Worm (Caenorhabditis elegans) whole organism, young adult: ENCODE data around the gene K02C4.5.

ENCODE experiments used
- B0035.1 ChIP-seq: sonication (generic microtip); optimal IDR thresholded peaks from 2 replicates; lab custom pipeline; 2016; ENCODE audit warnings: missing genetic modification characterization, mild to moderate bottlenecking, missing compliant biosample characterization, missing genotype, missing genetic modification reagents
- D2030.7 ChIP-seq: fragments of 200-800 bp; sonication (Bioruptor generic); IDR thresholded peaks from 2 replicates; pipeline ENCODE4 v1.3.6; 2022; ENCODE audit warnings: missing genetic modification reagents, missing genetic modification characterization, missing compliant biosample characterization
- F33H1.4 ChIP-seq: fragments of 200-800 bp; sonication (Bioruptor generic); IDR thresholded peaks from 2 replicates; pipeline ENCODE4 v1.3.6; 2022; ENCODE audit warnings: missing genetic modification reagents, missing genetic modification characterization, missing compliant biosample characterization
- F39B2.1 ChIP-seq: fragments of 200-800 bp; sonication (Bioruptor generic); IDR thresholded peaks from 2 replicates; pipeline ENCODE4 v1.3.6; 2022; ENCODE audit warnings: missing genetic modification reagents, missing genetic modification characterization, missing compliant biosample characterization
- F57A8.1 ChIP-seq: fragments of 200-800 bp; sonication (Bioruptor generic); optimal IDR thresholded peaks from 2 replicates; lab custom pipeline; 2018; ENCODE audit warnings: mild to moderate bottlenecking, missing genetic modification characterization, moderate library complexity, missing compliant biosample characterization
- ZK185.1 ChIP-seq: sonication (generic microtip); optimal IDR thresholded peaks from 2 replicates; lab custom pipeline; 2016; ENCODE audit warnings: mild to moderate bottlenecking, missing genetic modification characterization, missing compliant biosample characterization; ENCODE audit not compliant: poor library complexity, severe bottlenecking
- bed-1 ChIP-seq: fragments of 200-800 bp; sonication (Bioruptor generic); IDR thresholded peaks from 2 replicates; pipeline ENCODE4 v1.3.6; 2022; ENCODE audit warnings: missing genetic modification reagents, missing genetic modification characterization, missing compliant biosample characterization
- bed-2 ChIP-seq: fragments of 200-800 bp; sonication (Bioruptor generic); IDR thresholded peaks from 2 replicates; pipeline ENCODE4 v1.3.6; 2022; ENCODE audit warnings: missing genetic modification reagents, missing genetic modification characterization, missing compliant biosample characterization
- ceh-40 ChIP-seq: fragments of 200-800 bp; sonication (Bioruptor generic); IDR thresholded peaks from 2 replicates; pipeline ENCODE4 v1.3.6; 2022; ENCODE audit warnings: missing genetic modification characterization, missing compliant biosample characterization
- ceh-58 ChIP-seq: fragments of 200-800 bp; sonication (Bioruptor generic); IDR thresholded peaks from 2 replicates; pipeline ENCODE4 v1.3.6; 2022; ENCODE audit warnings: missing genetic modification characterization, missing compliant biosample characterization
- chd-7 ChIP-seq: sonication (generic microtip); optimal IDR thresholded peaks from 2 replicates; lab custom pipeline; 2016; ENCODE audit warnings: mild to moderate bottlenecking, missing genetic modification characterization, moderate library complexity, missing compliant biosample characterization
- die-1 ChIP-seq: sonication (generic microtip); optimal IDR thresholded peaks from 2 replicates; lab custom pipeline; 2016; ENCODE audit warnings: missing genotype, mild to moderate bottlenecking, missing genetic modification characterization, missing compliant biosample characterization
- ets-4 ChIP-seq: fragments of 200-800 bp; sonication (Bioruptor generic); optimal IDR thresholded peaks from 2 replicates; lab custom pipeline; 2018; ENCODE audit warnings: mild to moderate bottlenecking, missing genetic modification characterization, missing compliant biosample characterization
- fkh-3 ChIP-seq: sonication (generic microtip); optimal IDR thresholded peaks from 2 replicates; lab custom pipeline; 2016; ENCODE audit warnings: mild to moderate bottlenecking, missing genetic modification characterization, missing compliant biosample characterization
- hlh-26 ChIP-seq: fragments of 200-800 bp; sonication (Bioruptor generic); conservative IDR thresholded peaks from 2 replicates; pipeline ENCODE4 v1.3.6; 2022; ENCODE audit warnings: missing genetic modification reagents, missing genetic modification characterization, missing compliant biosample characterization
- hsf-1 ChIP-seq: fragments of 200-800 bp; sonication (Bioruptor generic); IDR thresholded peaks from 2 replicates; pipeline ENCODE4 v1.3.6; 2022; ENCODE audit warnings: missing genetic modification reagents, missing genetic modification characterization, missing compliant biosample characterization
- let-526 ChIP-seq: fragments of 200-800 bp; sonication (Bioruptor generic); IDR thresholded peaks from 2 replicates; pipeline ENCODE4 v1.3.6; 2022; ENCODE audit warnings: missing genetic modification reagents, missing genetic modification characterization, missing compliant biosample characterization
- let-607 ChIP-seq, 2 experiments: fragments of 200-800 bp in 1 of 2; sonication (Bioruptor generic) in 1 of 2; sonication (generic microtip) in 1 of 2; optimal IDR thresholded peaks; 2 replicates each; lab custom pipeline; 2016 to 2018; ENCODE audit warnings: mild to moderate bottlenecking in 2 of 2, missing compliant biosample characterization in 2 of 2, missing genetic modification characterization in 2 of 2, moderate library complexity in 2 of 2, missing genotype in 1 of 2
- lin-26 ChIP-seq: fragments of 200-800 bp; sonication (Bioruptor generic); IDR thresholded peaks from 2 replicates; pipeline ENCODE4 v1.3.6; 2022; ENCODE audit warnings: missing genetic modification reagents, missing genetic modification characterization, missing compliant biosample characterization
- lin-40 ChIP-seq: sonication (generic microtip); optimal IDR thresholded peaks from 2 replicates; lab custom pipeline; 2016; ENCODE audit warnings: missing genetic modification characterization, mild to moderate bottlenecking, missing compliant biosample characterization, missing genotype, missing genetic modification reagents
- lin-54 ChIP-seq: fragments of 200-800 bp; sonication (Bioruptor generic); optimal IDR thresholded peaks from 2 replicates; lab custom pipeline; 2018; ENCODE audit warnings: mild to moderate bottlenecking, missing genetic modification characterization, missing compliant biosample characterization
- lsl-1 ChIP-seq: fragments of 200-800 bp; sonication (Bioruptor generic); optimal IDR thresholded peaks from 2 replicates; lab custom pipeline; 2018; ENCODE audit warnings: mild to moderate bottlenecking, missing genetic modification characterization, moderate library complexity, missing compliant biosample characterization
- lsy-27 ChIP-seq: sonication (generic microtip); optimal IDR thresholded peaks from 2 replicates; lab custom pipeline; 2017; ENCODE audit warnings: missing genetic modification characterization, mild to moderate bottlenecking, missing compliant biosample characterization, antibody characterized with exemption, missing genotype, borderline replicate concordance; ENCODE audit not compliant: insufficient read depth
- madf-10 ChIP-seq: sonication (generic microtip); optimal IDR thresholded peaks from 2 replicates; lab custom pipeline; 2016; ENCODE audit warnings: mild to moderate bottlenecking, missing genetic modification characterization, missing compliant biosample characterization
- madf-3 ChIP-seq: fragments of 200-800 bp; sonication (Bioruptor generic); IDR thresholded peaks from 2 replicates; pipeline ENCODE4 v1.3.6; 2022; ENCODE audit warnings: missing genetic modification reagents, missing genetic modification characterization, missing compliant biosample characterization
- madf-8 ChIP-seq: fragments of 200-800 bp; sonication (Bioruptor generic); conservative IDR thresholded peaks from 2 replicates; pipeline ENCODE4 v1.3.6; 2022; ENCODE audit warnings: missing genetic modification reagents, missing genetic modification characterization, missing compliant biosample characterization
- mcd-1 ChIP-seq: fragments of 200-800 bp; sonication (Bioruptor generic); IDR thresholded peaks from 2 replicates; pipeline ENCODE4 v1.3.6; 2022; ENCODE audit warnings: missing genetic modification reagents, missing genetic modification characterization, missing compliant biosample characterization
- mel-28 ChIP-seq: sonication (generic microtip); optimal IDR thresholded peaks from 2 replicates; lab custom pipeline; 2016; ENCODE audit warnings: borderline replicate concordance, mild to moderate bottlenecking, missing genetic modification characterization, missing compliant biosample characterization
- nfya-1 ChIP-seq: sonication (generic microtip); optimal IDR thresholded peaks from 2 replicates; lab custom pipeline; 2017; ENCODE audit warnings: antibody characterized with exemption, missing compliant biosample characterization, missing genetic modification characterization, borderline replicate concordance; ENCODE audit not compliant: insufficient read depth
- nfya-2 ChIP-seq: fragments of 200-800 bp; sonication (Bioruptor generic); IDR thresholded peaks from 2 replicates; pipeline ENCODE4 v1.3.6; 2022; ENCODE audit warnings: missing genetic modification reagents, missing genetic modification characterization, missing compliant biosample characterization
- nfyb-1 ChIP-seq: fragments of 200-800 bp; sonication (Bioruptor generic); IDR thresholded peaks from 2 replicates; pipeline ENCODE4 v1.3.6; 2022; ENCODE audit warnings: missing genetic modification reagents, missing genetic modification characterization, missing compliant biosample characterization
- nhr-120 ChIP-seq: fragments of 200-800 bp; sonication (Bioruptor generic); IDR thresholded peaks from 2 replicates; pipeline ENCODE4 v1.3.6; 2022; ENCODE audit warnings: missing genetic modification characterization, missing compliant biosample characterization
- nhr-80 ChIP-seq: sonication (generic microtip); optimal IDR thresholded peaks from 2 replicates; lab custom pipeline; 2016; ENCODE audit warnings: missing genetic modification characterization, missing compliant biosample characterization
- rpc-1 ChIP-seq, 2 experiments: fragments of 150-350 bp in 1 of 2; sonication (generic microtip) in 1 of 2; optimal IDR thresholded peaks; 2 replicates each; lab custom pipeline; 2014 to 2018; ENCODE audit warnings: missing biosample characterization in 1 of 2, missing genetic modification characterization in 1 of 2, missing genetic modification reagents in 1 of 2, missing genotype in 1 of 2
- snpc-3.4 ChIP-seq: sonication (generic microtip); optimal IDR thresholded peaks from 2 replicates; lab custom pipeline; 2017; ENCODE audit warnings: missing genetic modification characterization, mild to moderate bottlenecking, missing compliant biosample characterization, antibody characterized with exemption, moderate library complexity, missing genotype, missing genetic modification reagents
- snpc-4 ChIP-seq, 5 experiments: fragments of 150-350 bp in 1 of 5; sonication (generic microtip) in 4 of 5; optimal IDR thresholded peaks; 2 replicates each; lab custom pipeline; 2014 to 2018; ENCODE audit warnings: missing genetic modification characterization in 5 of 5, missing biosample characterization in 3 of 5, antibody characterized with exemption in 2 of 5, mild to moderate bottlenecking in 2 of 5, missing compliant biosample characterization in 2 of 5, missing genotype in 2 of 5, moderate library complexity in 2 of 5, missing genetic modification reagents in 1 of 5
- sptf-2 ChIP-seq: fragments of 200-800 bp; sonication (Bioruptor generic); optimal IDR thresholded peaks from 2 replicates; lab custom pipeline; 2018; ENCODE audit warnings: mild to moderate bottlenecking, missing genetic modification characterization, missing compliant biosample characterization
- tbx-9 ChIP-seq: sonication (generic microtip); optimal IDR thresholded peaks from 2 replicates; lab custom pipeline; 2016; ENCODE audit warnings: borderline replicate concordance, missing genetic modification characterization, inconsistent platforms, missing compliant biosample characterization
- xnd-1 ChIP-seq: sonication (generic microtip); optimal IDR thresholded peaks from 2 replicates; lab custom pipeline; 2016; ENCODE audit warnings: missing genotype, missing genetic modification reagents, missing genetic modification characterization, missing compliant biosample characterization
- zfh-2 ChIP-seq: fragments of 200-800 bp; sonication (Bioruptor generic); conservative IDR thresholded peaks from 2 replicates; pipeline ENCODE4 v1.3.6; 2022; ENCODE audit warnings: missing genetic modification reagents, missing genetic modification characterization, missing compliant biosample characterization
- zim-3 ChIP-seq: sonication (generic microtip); optimal IDR thresholded peaks from 2 replicates; lab custom pipeline; 2017; ENCODE audit warnings: mild to moderate bottlenecking, missing genetic modification characterization, moderate library complexity, missing compliant biosample characterization
- ztf-22 ChIP-seq: fragments of 200-800 bp; sonication (Bioruptor generic); optimal IDR thresholded peaks from 2 replicates; lab custom pipeline; 2018; ENCODE audit warnings: mild to moderate bottlenecking, missing genetic modification characterization, moderate library complexity, missing compliant biosample characterization

Gene K02C4.5

DNA sequence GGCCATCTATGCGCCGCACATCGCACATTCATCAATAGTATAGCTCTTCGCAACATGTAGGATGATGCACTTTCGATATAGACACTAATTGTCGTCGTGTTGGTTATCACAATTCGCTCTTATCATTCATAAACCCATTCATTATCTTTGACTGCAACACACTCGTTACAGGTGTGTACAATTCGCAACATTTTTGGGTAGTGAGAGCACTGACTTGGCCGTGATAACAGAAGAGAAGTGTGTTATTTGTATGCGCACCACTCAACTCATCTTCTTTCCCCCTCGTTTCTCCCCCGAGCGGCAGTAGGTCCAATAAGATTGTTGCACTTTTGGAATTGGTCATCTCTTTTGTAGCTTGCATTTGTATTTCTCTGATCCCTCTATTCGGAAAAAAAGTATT lies 49.1 kb downstream of the K02C4.5 start:
- peak; percentile 73 for TF ChIP-seq ets-4 (GFP tag; lab: Kevin White, UChicago)
- no peak for TF ChIP-seq lsy-27 (tag; lab: Kevin White, UChicago)
- TF ChIP-seq zfh-2 (GFP tag; lab: Robert Waterston, UW), result no peak
- no peak for TF ChIP-seq nfya-2 (GFP tag; lab: Robert Waterston, UW)
- no peak for TF ChIP-seq mel-28 (tag; lab: Kevin White, UChicago)
- TF ChIP-seq bed-2 (GFP tag; lab: Robert Waterston, UW), result no peak
- TF ChIP-seq nhr-120 (GFP tag; lab: Robert Waterston, UW), result no peak
- no peak for TF ChIP-seq fkh-3 (tag; lab: Kevin White, UChicago)
- no peak for TF ChIP-seq F57A8.1 (GFP tag; lab: Kevin White, UChicago)
- no peak for TF ChIP-seq ceh-58 (GFP tag; lab: Robert Waterston, UW)
- 0 out of 2 replicates have a peak, but pooled peaks have one; percentile 14 for TF ChIP-seq nfyb-1 (GFP tag; lab: Robert Waterston, UW)
- peak; percentile 95 for TF ChIP-seq nhr-80 (tag; lab: Kevin White, UChicago)
- no peak for TF ChIP-seq die-1 (tag; lab: Kevin White, UChicago)
- TF ChIP-seq ceh-40 (GFP tag; lab: Robert Waterston, UW), result no peak
- TF ChIP-seq B0035.1 (tag; lab: Kevin White, UChicago), result no peak

- TF ChIP-seq lin-54, result no peak
- TF ChIP-seq F39B2.1, result no peak
- TF ChIP-seq hsf-1 (GFP tag; lab: Robert Waterston, UW), result no peak
- TF ChIP-seq F33H1.4, result peak; percentile 63
- TF ChIP-seq D2030.7 (GFP tag; lab: Robert Waterston, UW), result no peak
- no peak for TF ChIP-seq bed-2 (GFP tag; lab: Robert Waterston, UW)
- no peak for TF ChIP-seq lin-26 (GFP tag; lab: Robert Waterston, UW)
- peak; percentile 70 for TF ChIP-seq lsl-1
- TF ChIP-seq ceh-58 (GFP tag; lab: Robert Waterston, UW), result no peak
- peak; percentile 55 for TF ChIP-seq xnd-1 (tag; lab: Kevin White, UChicago)
- no peak for TF ChIP-seq let-526
These were observed 49.6 kb downstream of the K02C4.5 start for ce11 chrII:8127794-8128193.

DNA sequence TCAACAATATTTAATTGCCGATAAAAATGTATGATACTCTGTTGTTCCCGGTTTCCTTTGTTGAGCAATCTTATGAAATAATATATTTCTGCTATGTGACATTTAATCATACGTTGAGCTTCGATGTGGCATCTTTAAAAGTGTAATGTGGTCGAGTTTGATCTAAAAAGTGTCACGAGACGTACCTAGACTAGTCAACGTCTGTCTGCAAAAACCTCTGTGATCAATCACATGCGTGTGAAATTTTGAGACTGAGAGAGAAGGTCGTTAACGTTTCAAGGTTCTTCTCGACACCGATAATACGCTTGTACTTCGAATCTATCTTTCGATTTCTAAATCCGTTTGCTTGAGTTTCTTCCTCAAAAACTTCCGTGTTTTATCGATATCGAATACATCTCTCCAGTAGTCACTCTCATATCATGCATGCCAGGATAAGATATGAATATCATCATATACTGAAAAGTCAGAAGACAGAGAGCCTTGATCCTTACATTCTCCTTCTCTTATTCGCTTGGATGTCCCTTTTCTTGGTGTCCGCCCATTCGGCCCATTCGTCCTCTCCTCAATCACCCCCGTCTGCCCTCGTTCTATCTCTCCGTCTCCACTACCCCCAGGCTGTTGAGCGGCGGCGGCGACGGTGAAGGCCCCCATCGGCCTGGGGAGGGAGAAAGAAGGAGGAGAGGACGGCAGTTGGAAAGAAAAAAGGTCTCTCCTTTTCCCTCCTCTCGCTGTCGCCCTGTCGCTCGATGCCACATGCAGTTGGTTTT lies 50.2 kb downstream of the K02C4.5 start:
- no peak for TF ChIP-seq ztf-22 (GFP tag; lab: Kevin White, UChicago)
- TF ChIP-seq hlh-26 (GFP tag; lab: Robert Waterston, UW), result no peak
- peak; percentile 37 for TF ChIP-seq nhr-80 (tag; lab: Kevin White, UChicago)
- no peak for TF ChIP-seq bed-1 (GFP tag; lab: Robert Waterston, UW)
- no peak for TF ChIP-seq lin-40 (tag; lab: Kevin White, UChicago)
- no peak for TF ChIP-seq snpc-4 (GFP tag; optimal IDR thresholded peaks at IDR 0.05; lab: Kevin White, UChicago)
- TF ChIP-seq snpc-4 (tag; optimal IDR thresholded peaks at IDR 0.05; lab: Kevin White, UChicago), result no peak
- TF ChIP-seq nfyb-1 (GFP tag; lab: Robert Waterston, UW), result no peak
- no peak for TF ChIP-seq nfya-1 (tag; lab: Kevin White, UChicago)
- no peak for TF ChIP-seq xnd-1 (tag; lab: Kevin White, UChicago)
- TF ChIP-seq madf-8 (GFP tag; lab: Robert Waterston, UW), result no peak
- no peak for TF ChIP-seq rpc-1 (optimal IDR thresholded peaks at IDR 0.05; lab: Kevin White, UChicago)
- no peak for TF ChIP-seq rpc-1 (tag; optimal IDR thresholded peaks at IDR 0.05; lab: Kevin White, UChicago)
- TF ChIP-seq madf-10 (tag; lab: Kevin White, UChicago), result peak; percentile 6
- no peak for TF ChIP-seq tbx-9 (tag; lab: Kevin White, UChicago)
- no peak for TF ChIP-seq chd-7 (tag; lab: Kevin White, UChicago)
- TF ChIP-seq let-607 (tag; optimal IDR thresholded peaks at IDR 0.05; lab: Kevin White, UChicago), result no peak
- no peak for TF ChIP-seq ZK185.1 (tag; lab: Kevin White, UChicago)
- TF ChIP-seq zim-3 (tag; lab: Kevin White, UChicago), result no peak
- TF ChIP-seq madf-3 (GFP tag; lab: Robert Waterston, UW), result no peak
- TF ChIP-seq sptf-2 (GFP tag; lab: Kevin White, UChicago), result no peak
- peak; percentile 38; the same call in 1 of the 2 replicates for TF ChIP-seq mcd-1 (GFP tag; lab: Robert Waterston, UW)
- TF ChIP-seq nhr-120 (GFP tag; lab: Robert Waterston, UW), result no peak
- no peak for TF ChIP-seq snpc-3.4 (tag; lab: Kevin White, UChicago)
- peak; percentile 55; the same call in 1 of the 2 replicates for TF ChIP-seq ceh-40 (GFP tag; lab: Robert Waterston, UW)
